Worm (Caenorhabditis elegans) whole organism, L1 larva: ENCODE data around the gene C14A6.8.

Source experiments
- C04F5.9 ChIP-seq: sonication (generic microtip); optimal IDR thresholded peaks from 2 replicates; lab custom pipeline; 2016; ENCODE audit warnings: missing genetic modification characterization, missing compliant biosample characterization
- C16A3.4 ChIP-seq: fragments of 150-350 bp; optimal IDR thresholded peaks from 2 replicates; lab custom pipeline; 2014; ENCODE audit warnings: missing biosample characterization, missing genetic modification characterization
- C34B4.2 ChIP-seq: sonication (generic microtip); optimal IDR thresholded peaks from 2 replicates; lab custom pipeline; 2017; ENCODE audit warnings: mild to moderate bottlenecking, missing genetic modification characterization, missing compliant biosample characterization
- Y116A8C.19 ChIP-seq: sonication (generic microtip); optimal IDR thresholded peaks from 2 replicates; lab custom pipeline; 2016; ENCODE audit warnings: missing compliant biosample characterization, missing genetic modification characterization, borderline replicate concordance
- aha-1 ChIP-seq: fragments of 150-350 bp; optimal IDR thresholded peaks from 2 replicates; lab custom pipeline; 2014; ENCODE audit warnings: missing biosample characterization, missing genetic modification characterization
- aly-2 ChIP-seq: fragments of 150-350 bp; optimal IDR thresholded peaks from 2 replicates; lab custom pipeline; 2014; ENCODE audit warnings: missing biosample characterization, missing genetic modification characterization
- blmp-1 ChIP-seq: fragments of 150-350 bp; optimal IDR thresholded peaks from 2 replicates; lab custom pipeline; 2014; ENCODE audit warnings: missing biosample characterization, missing genetic modification characterization
- ceh-88 ChIP-seq: fragments of 200-800 bp; sonication (Bioruptor generic); IDR thresholded peaks from 2 replicates; pipeline ENCODE4 v1.3.6; 2022; ENCODE audit warnings: missing genetic modification characterization, missing compliant biosample characterization
- ces-1 ChIP-seq: fragments of 150-350 bp; optimal IDR thresholded peaks from 2 replicates; lab custom pipeline; 2014; ENCODE audit warnings: missing biosample characterization, missing genetic modification reagents, missing genetic modification characterization
- dsc-1 ChIP-seq: sonication (generic microtip); optimal IDR thresholded peaks from 2 replicates; lab custom pipeline; 2016; ENCODE audit warnings: mild to moderate bottlenecking, missing genetic modification characterization, missing compliant biosample characterization
- efl-1 ChIP-seq, 4 experiments: fragments of 150-350 bp; optimal IDR thresholded peaks in 3 of 4; peaks in 1 of 4; 1 replicate in 1 of 4; 2 replicates in 3 of 4; lab custom pipeline; 2014; ENCODE audit warnings: missing biosample characterization in 2 of 4, missing genetic modification characterization in 2 of 4, missing genetic modification reagents in 2 of 4
- egl-27 ChIP-seq, 2 experiments: fragments of 150-350 bp in 1 of 2; sonication (generic microtip); optimal IDR thresholded peaks; 3 replicates each; lab custom pipeline; 2017 to 2018; ENCODE audit warnings: missing biosample characterization in 2 of 2, missing genetic modification characterization in 2 of 2, missing genetic modification reagents in 2 of 2
- elt-2 ChIP-seq: sonication (generic microtip); optimal IDR thresholded peaks from 2 replicates; lab custom pipeline; 2016; ENCODE audit warnings: missing genetic modification characterization, mild to moderate bottlenecking, inconsistent platforms, missing compliant biosample characterization, missing genetic modification reagents
- elt-3 ChIP-seq, 6 experiments: fragments of 150-350 bp in 1 of 6; sonication (generic microtip); optimal IDR thresholded peaks; 2 replicates each; lab custom pipeline; 2017 to 2018; ENCODE audit warnings: missing biosample characterization in 6 of 6, missing genetic modification characterization in 6 of 6, inconsistent platforms in 1 of 6
- ets-5 ChIP-seq: fragments of 200-800 bp; sonication (Bioruptor generic); IDR thresholded peaks from 2 replicates; pipeline ENCODE4 v1.3.6; 2022; ENCODE audit warnings: missing genetic modification characterization, missing compliant biosample characterization
- fkh-4 ChIP-seq: sonication (generic microtip); optimal IDR thresholded peaks from 2 replicates; lab custom pipeline; 2016; ENCODE audit warnings: missing compliant biosample characterization, missing genetic modification characterization, borderline replicate concordance
- fkh-8 ChIP-seq: sonication (generic microtip); optimal IDR thresholded peaks from 2 replicates; lab custom pipeline; 2016; ENCODE audit warnings: mild to moderate bottlenecking, missing genetic modification characterization, missing compliant biosample characterization
- hlh-17 ChIP-seq: fragments of 200-800 bp; sonication (Bioruptor generic); optimal IDR thresholded peaks from 2 replicates; lab custom pipeline; 2018; ENCODE audit warnings: missing genetic modification characterization, mild to moderate bottlenecking, missing compliant biosample characterization, moderate library complexity, borderline replicate concordance
- isw-1 ChIP-seq: fragments of 200-800 bp; sonication (Bioruptor generic); IDR thresholded peaks from 2 replicates; pipeline ENCODE4 v1.3.6; 2022; ENCODE audit warnings: missing genetic modification characterization, missing compliant biosample characterization
- jun-1 ChIP-seq: fragments of 150-350 bp; optimal IDR thresholded peaks from 2 replicates; lab custom pipeline; 2014; ENCODE audit warnings: missing biosample characterization, missing genetic modification reagents, missing genetic modification characterization
- lin-14 ChIP-seq: fragments of 200-800 bp; sonication (Bioruptor generic); optimal IDR thresholded peaks from 2 replicates; lab custom pipeline; 2018; ENCODE audit warnings: mild to moderate bottlenecking, missing genetic modification characterization, moderate library complexity, missing compliant biosample characterization
- lin-15B ChIP-seq: fragments of 150-350 bp; sonication (generic microtip); optimal IDR thresholded peaks from 3 replicates; lab custom pipeline; 2014; ENCODE audit warnings: missing biosample characterization, missing genetic modification characterization
- lir-3 ChIP-seq: sonication (generic microtip); optimal IDR thresholded peaks from 2 replicates; lab custom pipeline; 2016; ENCODE audit warnings: mild to moderate bottlenecking, missing genetic modification characterization, moderate library complexity, missing compliant biosample characterization; ENCODE audit not compliant: poor library complexity
- lsy-2 ChIP-seq, 2 experiments: fragments of 150-350 bp; optimal IDR thresholded peaks; 2 replicates each; lab custom pipeline; 2014; ENCODE audit warnings: missing biosample characterization in 2 of 2, missing genetic modification characterization in 2 of 2
- mab-9 ChIP-seq: fragments of 200-800 bp; sonication (Bioruptor generic); IDR thresholded peaks from 2 replicates; pipeline ENCODE4 v1.3.6; 2022; ENCODE audit warnings: missing genetic modification reagents, missing genetic modification characterization, missing compliant biosample characterization
- mdl-1 ChIP-seq, 2 experiments: fragments of 150-350 bp; optimal IDR thresholded peaks; 2 replicates each; lab custom pipeline; 2014 to 2017; ENCODE audit warnings: missing biosample characterization in 2 of 2, missing genetic modification characterization in 2 of 2, inconsistent platforms in 1 of 2
- mef-2 ChIP-seq: fragments of 150-350 bp; optimal IDR thresholded peaks from 2 replicates; lab custom pipeline; 2014; ENCODE audit warnings: missing biosample characterization, missing genetic modification characterization
- nhr-20 ChIP-seq: sonication (generic microtip); optimal IDR thresholded peaks from 2 replicates; lab custom pipeline; 2016; ENCODE audit warnings: mild to moderate bottlenecking, missing genetic modification characterization, missing compliant biosample characterization
- nhr-47 ChIP-seq: sonication (generic microtip); optimal IDR thresholded peaks from 2 replicates; lab custom pipeline; 2016; ENCODE audit warnings: mild to moderate bottlenecking, missing genetic modification characterization, moderate library complexity, missing compliant biosample characterization
- nhr-84 ChIP-seq: sonication (generic microtip); optimal IDR thresholded peaks from 2 replicates; lab custom pipeline; 2017; ENCODE audit warnings: missing biosample characterization, missing genetic modification characterization
- nhr-90 ChIP-seq: sonication (generic microtip); optimal IDR thresholded peaks from 2 replicates; lab custom pipeline; 2016; ENCODE audit warnings: mild to moderate bottlenecking, missing genetic modification characterization, missing compliant biosample characterization; ENCODE audit not compliant: poor library complexity
- pax-3 ChIP-seq: fragments of 200-800 bp; sonication (Bioruptor generic); optimal IDR thresholded peaks from 2 replicates; lab custom pipeline; 2018; ENCODE audit warnings: mild to moderate bottlenecking, missing genetic modification characterization, moderate library complexity, missing compliant biosample characterization
- pqm-1 ChIP-seq: sonication (generic microtip); optimal IDR thresholded peaks from 3 replicates; lab custom pipeline; 2017; ENCODE audit warnings: missing biosample characterization, missing genetic modification characterization
- rnt-1 ChIP-seq: sonication (generic microtip); optimal IDR thresholded peaks from 2 replicates; lab custom pipeline; 2016; ENCODE audit warnings: mild to moderate bottlenecking, missing genetic modification characterization, moderate library complexity, missing compliant biosample characterization
- skn-1 ChIP-seq: fragments of 150-350 bp; optimal IDR thresholded peaks from 2 replicates; lab custom pipeline; 2014; ENCODE audit warnings: missing biosample characterization, missing genetic modification characterization
- snpc-4 ChIP-seq: fragments of 150-350 bp; optimal IDR thresholded peaks from 2 replicates; lab custom pipeline; 2014; ENCODE audit warnings: missing biosample characterization, missing genetic modification characterization
- sup-37 ChIP-seq: fragments of 200-800 bp; sonication (Bioruptor generic); optimal IDR thresholded peaks from 2 replicates; lab custom pipeline; 2018; ENCODE audit warnings: mild to moderate bottlenecking, missing genetic modification characterization, missing compliant biosample characterization
- swsn-7 ChIP-seq: sonication (generic microtip); optimal IDR thresholded peaks from 2 replicates; lab custom pipeline; 2016; ENCODE audit warnings: missing genetic modification characterization, missing compliant biosample characterization
- tlp-1 ChIP-seq: fragments of 150-350 bp; optimal IDR thresholded peaks from 2 replicates; lab custom pipeline; 2014; ENCODE audit warnings: missing biosample characterization, missing genetic modification characterization
- unc-130 ChIP-seq: fragments of 150-350 bp; optimal IDR thresholded peaks from 2 replicates; lab custom pipeline; 2017; ENCODE audit warnings: missing biosample characterization, missing genetic modification characterization, inconsistent platforms
- unc-30 ChIP-seq: sonication (generic microtip); optimal IDR thresholded peaks from 2 replicates; lab custom pipeline; 2017; ENCODE audit warnings: missing biosample characterization, missing genetic modification characterization
- vab-15 ChIP-seq: sonication (generic microtip); optimal IDR thresholded peaks from 2 replicates; lab custom pipeline; 2017; ENCODE audit warnings: missing genotype, mild to moderate bottlenecking, missing genetic modification characterization, missing compliant biosample characterization
- xbp-1 ChIP-seq: sonication (generic microtip); optimal IDR thresholded peaks from 2 replicates; lab custom pipeline; 2016; ENCODE audit warnings: missing genetic modification characterization, missing compliant biosample characterization
- zip-4 ChIP-seq: fragments of 200-800 bp; sonication (Bioruptor generic); optimal IDR thresholded peaks from 2 replicates; lab custom pipeline; 2018; ENCODE audit warnings: mild to moderate bottlenecking, missing genetic modification characterization, moderate library complexity, missing compliant biosample characterization

The C14A6.8 gene

DNA sequence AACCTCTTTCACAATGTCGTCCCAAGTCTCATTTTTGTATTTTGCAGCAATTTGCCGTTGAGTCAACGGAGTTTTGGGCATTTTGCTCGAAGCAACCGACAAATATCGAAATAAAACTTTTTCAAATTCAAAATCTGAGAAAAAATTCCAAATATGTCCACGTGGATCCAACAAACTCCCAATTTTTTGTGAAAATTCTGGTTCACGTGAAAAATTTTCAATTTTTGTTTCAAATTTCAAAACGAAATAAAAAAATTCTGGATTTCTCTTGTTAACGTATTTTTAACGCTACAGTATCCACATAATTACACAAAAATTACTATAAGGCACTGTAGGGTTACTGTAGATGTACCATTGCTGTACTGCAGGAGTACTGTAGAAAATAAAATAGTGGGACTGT, 10.2 kb downstream of the C14A6.8 start, which contains the start of gene C14A6.13:
TSS of gene C14A6.13 (minus strand) at position 101 of the 400 bp plus-strand sequence.
- TF ChIP-seq pqm-1 (tag; lab: Kevin White, UChicago) (no peak), ets-5 (GFP tag; lab: Robert Waterston, UW) (no peak), elt-2 (tag; lab: Kevin White, UChicago) (no peak), unc-130 (tag; lab: Kevin White, UChicago) (no peak), nhr-20 (tag; lab: Kevin White, UChicago) (no peak)
- TF ChIP-seq, all 84 proteins: peak for 0

DNA sequence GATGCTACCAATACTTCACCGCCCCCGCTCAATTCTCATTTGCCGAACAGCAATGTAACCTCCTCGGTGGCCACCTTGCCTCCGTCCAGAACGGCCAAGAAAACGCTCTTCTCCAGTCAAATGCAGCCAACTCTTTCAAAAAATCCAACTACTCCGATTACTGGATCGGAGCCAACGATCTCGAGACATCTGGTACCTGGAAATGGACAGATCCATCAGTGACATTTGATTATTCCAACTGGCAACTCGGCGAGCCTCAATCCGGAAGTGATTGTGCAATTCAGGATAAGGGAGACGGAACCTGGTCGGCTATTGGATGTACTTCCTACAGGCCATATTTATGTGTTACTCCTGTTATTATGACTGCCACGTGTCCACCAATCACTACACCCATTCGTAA, 13.3 kb downstream of the C14A6.8 start:
- TF ChIP-seq swsn-7 (tag; lab: Kevin White, UChicago) (no peak), C34B4.2 (tag; lab: Kevin White, UChicago) (no peak), pqm-1 (tag; lab: Kevin White, UChicago) (no peak), ets-5 (GFP tag; lab: Robert Waterston, UW) (no peak), nhr-90 (no peak), mef-2 (tag; lab: Kevin White, UChicago) (no peak), ceh-88 (no peak), fkh-8 (tag; lab: Kevin White, UChicago) (no peak), blmp-1 (tag; lab: Kevin White, UChicago) (no peak), aly-2 (no peak), rnt-1 (no peak), mab-9 (no peak), unc-30 (tag; lab: Kevin White, UChicago) (no peak), dsc-1 (tag; lab: Kevin White, UChicago) (no peak), tlp-1 (tag; lab: Kevin White, UChicago) (no peak), unc-130 (tag; lab: Kevin White, UChicago) (no peak), sup-37 (GFP tag; lab: Kevin White, UChicago) (no peak), vab-15 (tag; lab: Kevin White, UChicago) (no peak), nhr-84 (tag; lab: Kevin White, UChicago) (no peak), aha-1 (tag; lab: Kevin White, UChicago) (no peak)

DNA sequence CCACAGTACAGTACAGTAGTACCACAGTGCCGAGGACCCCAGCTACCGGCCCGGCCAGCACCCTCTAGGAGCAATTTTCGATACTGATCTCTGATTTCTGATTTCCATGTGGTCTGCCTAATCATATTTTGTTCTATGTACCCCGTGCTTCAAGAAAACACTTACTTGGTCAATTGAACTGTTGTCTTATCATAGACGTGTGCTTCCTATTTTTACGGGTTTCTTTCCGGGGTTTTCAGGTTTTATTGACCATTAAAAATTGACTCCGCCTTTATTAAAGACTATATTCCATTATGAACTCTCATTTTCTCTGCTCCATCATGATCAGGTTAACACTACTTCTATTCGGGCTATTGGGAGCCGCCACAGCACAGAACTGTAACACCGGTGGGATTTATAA, 13.8 kb downstream of the C14A6.8 start, which contains the start of gene clec-48:
TSS of gene clec-48 (plus strand) at position 320 of the 400 bp plus-strand sequence.
- TF ChIP-seq snpc-4 (tag; lab: Kevin White, UChicago) (no peak), skn-1 (tag; lab: Kevin White, UChicago) (no peak), mdl-1 (tag; optimal IDR thresholded peaks at IDR 0.05; lab: Kevin White, UChicago) (no peak), fkh-4 (no peak), lin-14 (GFP tag; lab: Kevin White, UChicago) (no peak), pax-3 (tag; lab: Kevin White, UChicago) (no peak), C16A3.4 (no peak), efl-1 (optimal IDR thresholded peaks at IDR 0.05; lab: Kevin White, UChicago) (no peak), efl-1 (GFP tag; optimal IDR thresholded peaks at IDR 0.05 in 1 of 2; lab: Kevin White, UChicago) (peak in 1 of 2 experiments; percentile 57)
- TF ChIP-seq, all 84 proteins: peak for 1

DNA sequence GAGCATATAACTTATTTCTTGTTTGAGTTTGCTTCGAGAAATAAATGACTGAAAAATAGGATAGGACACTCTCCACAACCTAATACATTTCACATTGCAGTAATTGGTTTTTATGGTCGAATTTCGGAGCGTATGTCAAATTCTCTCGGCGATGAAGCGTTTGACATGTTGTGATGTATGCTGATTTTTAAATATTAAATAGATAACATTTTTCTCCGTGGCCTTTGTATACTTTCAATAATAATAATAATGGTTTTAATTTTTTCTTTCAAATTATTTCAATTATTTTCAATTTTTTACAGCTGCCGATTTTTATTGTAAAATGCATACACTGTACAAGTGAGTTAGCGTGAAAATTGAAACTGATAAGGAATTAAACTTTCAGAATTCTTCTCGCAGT, 25.4 kb downstream of the C14A6.8 start, which contains the start of gene C14A6.3:
TSS of gene C14A6.3 (plus strand) at position 301 of the 400 bp plus-strand sequence.
- TF ChIP-seq elt-3 (tag; optimal IDR thresholded peaks at IDR 0.05; lab: Kevin White, UChicago) = no peak
- TF ChIP-seq ets-5 (GFP tag; lab: Robert Waterston, UW) = no peak
- TF ChIP-seq Y116A8C.19 = no peak
- no peak for TF ChIP-seq lir-3 (tag; lab: Kevin White, UChicago)
- TF ChIP-seq lsy-2 (tag; optimal IDR thresholded peaks at IDR 0.05; lab: Kevin White, UChicago) = no peak
- no peak for TF ChIP-seq nhr-47 (tag; lab: Kevin White, UChicago)
- no peak for TF ChIP-seq zip-4 (GFP tag; lab: Kevin White, UChicago)
- no peak for TF ChIP-seq hlh-17 (GFP tag; lab: Kevin White, UChicago)
- no peak for TF ChIP-seq pax-3 (tag; lab: Kevin White, UChicago)
- TF ChIP-seq ces-1 = no peak
- TF ChIP-seq jun-1 (tag; lab: Kevin White, UChicago) = no peak
- TF ChIP-seq C04F5.9 (tag; lab: Kevin White, UChicago) = no peak
- no peak for TF ChIP-seq sup-37 (GFP tag; lab: Kevin White, UChicago)
- no peak for TF ChIP-seq xbp-1 (tag; lab: Kevin White, UChicago)
- no peak for TF ChIP-seq isw-1 (GFP tag; lab: Robert Waterston, UW)
- TF ChIP-seq egl-27 (tag; optimal IDR thresholded peaks at IDR 0.05; lab: Kevin White, UChicago) = no peak
- no peak for TF ChIP-seq lin-15B (tag; lab: Kevin White, UChicago)
